Fruit fly (Drosophila melanogaster) Kc167 (cell line): Measurements from ENCODE around the gene MRG15.

ENCODE experiments used
- Myc ChIP-seq: fragments of >200 bp; optimal IDR thresholded peaks from 2 replicates; lab custom pipeline; 2017; ENCODE audit warnings: missing external identifiers
- Sin3A ChIP-seq: fragments of >200 bp; optimal IDR thresholded peaks from 2 replicates; lab custom pipeline; 2018; ENCODE audit warnings: missing external identifiers
- h ChIP-seq: fragments of >200 bp; optimal IDR thresholded peaks from 3 replicates; lab custom pipeline; 2018; ENCODE audit warnings: missing external identifiers
- insv ChIP-seq: fragments of >200 bp; optimal IDR thresholded peaks from 3 replicates; lab custom pipeline; 2018; ENCODE audit warnings: missing external identifiers
- psq ChIP-seq: fragments of >200 bp; optimal IDR thresholded peaks from 2 replicates; lab custom pipeline; 2017; ENCODE audit warnings: missing external identifiers
- ttk ChIP-seq: sonication (Bioruptor generic); optimal IDR thresholded peaks from 2 replicates; lab custom pipeline; 2017; ENCODE audit warnings: missing external identifiers

- no peak for TF ChIP-seq psq (lab: Kevin White, UChicago)
- no peak for TF ChIP-seq h (lab: Kevin White, UChicago)
- no peak for TF ChIP-seq ttk (lab: Kevin White, UChicago)
- no peak for TF ChIP-seq Myc (lab: Kevin White, UChicago)
- TF ChIP-seq Sin3A (lab: Kevin White, UChicago): no peak
- TF ChIP-seq insv (lab: Kevin White, UChicago): no peak
These were observed 14.0 kb downstream of the MRG15 start for dm6 chr3R:15263946-15264345.
